Worm (Caenorhabditis elegans): ENCODE measurements around the gene C31B8.9.

C31B8.9 gene

DNA sequence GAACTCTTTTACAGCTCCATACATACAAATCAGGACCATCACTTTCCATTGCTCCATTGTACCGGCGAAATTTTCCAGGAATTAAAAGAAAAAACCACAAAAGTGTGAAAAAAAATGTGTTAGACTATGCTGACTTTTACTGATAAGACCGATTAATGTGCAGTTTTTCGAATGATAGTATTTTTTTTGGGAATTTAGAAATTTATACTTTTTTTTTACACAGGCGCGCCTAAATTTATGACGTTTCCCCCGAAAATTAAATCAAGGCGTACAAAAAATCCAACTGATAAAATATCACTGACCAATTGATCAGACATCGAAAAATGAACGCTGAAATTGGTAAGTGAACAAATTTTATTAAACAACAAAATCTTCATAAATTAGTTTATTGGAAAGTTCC is 37.4 kb downstream of the C31B8.9 start, which contains the start of gene folt-2:
Gene folt-2, minus strand, starts transcription at position 179 of the 400 bp plus-strand sequence.
- no peak for TF ChIP-seq ceh-82 (tag; optimal IDR thresholded peaks at IDR 0.05)
- peak; percentile 60 for TF ChIP-seq fos-1 (tag; optimal IDR thresholded peaks at IDR 0.05)

DNA sequence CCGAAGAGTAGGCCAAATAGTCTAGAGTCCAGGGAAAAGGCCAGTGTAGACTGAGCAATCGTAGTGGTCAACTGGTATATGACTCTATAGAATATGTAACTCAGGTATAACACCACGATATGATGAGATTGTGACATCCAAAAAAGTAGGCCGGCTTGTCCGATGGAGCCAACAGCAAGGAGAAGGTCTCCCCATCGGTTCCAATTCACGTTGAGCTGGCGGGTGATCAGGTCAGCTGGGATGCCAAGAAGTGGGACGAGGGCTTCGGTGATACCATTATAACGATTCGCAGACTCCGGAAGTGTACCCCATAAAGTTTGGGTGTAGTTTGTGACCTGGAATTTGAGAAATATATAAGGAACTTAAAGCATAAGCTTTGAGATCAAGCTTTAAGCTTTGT is 39.9 kb downstream of the C31B8.9 start:
- no peak for TF ChIP-seq lin-39 (tag; optimal IDR thresholded peaks at IDR 0.05)
- no peak for TF ChIP-seq lsy-2 (tag; optimal IDR thresholded peaks at IDR 0.05)
- no peak for TF ChIP-seq dmd-4 (tag; optimal IDR thresholded peaks at IDR 0.05)

DNA sequence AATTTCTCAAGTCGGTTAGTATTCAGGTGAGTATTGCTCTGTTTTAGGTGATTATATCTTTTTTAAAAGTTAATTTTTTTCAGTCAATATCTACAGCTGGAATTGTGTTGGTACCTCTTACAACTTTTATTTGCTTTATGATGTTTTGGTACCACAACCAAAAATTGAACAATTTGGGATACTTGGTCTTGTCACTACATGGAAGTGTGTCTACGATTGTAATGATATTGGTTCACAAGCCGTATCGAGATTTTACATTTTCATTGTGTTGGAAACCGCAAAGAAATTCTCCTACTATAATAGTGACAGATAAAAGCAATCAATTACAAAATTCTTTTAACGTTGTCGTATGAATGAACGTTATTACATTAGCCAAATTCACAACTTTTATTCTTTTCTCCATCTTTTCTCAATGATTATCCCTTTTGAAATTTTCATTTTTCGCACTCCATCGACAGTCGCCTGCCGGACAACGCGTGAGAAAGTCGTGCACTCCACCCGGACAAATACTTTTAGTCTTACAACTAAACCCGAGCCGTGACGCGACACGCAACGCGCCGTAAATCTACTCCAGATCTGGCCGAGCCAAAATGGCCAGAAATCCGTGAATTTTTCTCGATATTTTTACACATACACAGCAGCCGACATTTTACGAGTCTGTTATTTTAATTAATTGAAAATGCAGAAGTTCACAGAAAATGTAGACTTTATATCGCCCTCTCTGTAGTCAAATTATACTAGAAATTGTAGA is 40.9 kb downstream of the C31B8.9 start:
- TF ChIP-seq ZK546.5 (tag; optimal IDR thresholded peaks at IDR 0.05): no peak
- no peak for TF ChIP-seq F13H6.1 (tag; optimal IDR thresholded peaks at IDR 0.05)
- no peak for TF ChIP-seq skn-1 (tag; optimal IDR thresholded peaks at IDR 0.05)
- no peak for TF ChIP-seq ztf-1 (GFP tag; conservative IDR thresholded peaks at IDR 0.05)
- no peak for TF ChIP-seq ceh-16 (tag; optimal IDR thresholded peaks at IDR 0.05)
- TF ChIP-seq lin-39 (tag; optimal IDR thresholded peaks at IDR 0.05): no peak
- no peak for TF ChIP-seq alr-1 (tag; optimal IDR thresholded peaks at IDR 0.05)

DNA sequence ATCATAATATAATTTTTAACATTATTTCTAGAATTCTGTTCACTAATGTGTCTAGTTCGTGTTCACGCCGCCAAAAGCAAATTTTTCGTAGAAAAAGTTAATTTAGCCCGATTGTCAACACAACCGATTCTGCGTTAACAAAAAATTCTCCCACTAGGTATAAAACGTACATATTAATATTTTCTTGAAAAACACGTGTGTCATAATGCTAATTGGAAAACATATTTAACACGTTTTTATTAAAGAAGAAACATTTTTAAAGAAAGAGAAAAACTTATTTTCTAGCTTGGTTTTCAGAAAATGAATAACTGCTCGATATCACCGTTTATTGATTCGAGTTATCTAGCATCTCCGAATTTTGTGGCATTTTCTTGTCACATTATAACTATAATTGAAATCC is 42.7 kb downstream of the C31B8.9 start, which contains the start of gene srh-243:
Gene srh-243, plus strand, starts transcription at position 301 of the 400 bp plus-strand sequence.
- TF ChIP-seq sem-4 (tag; optimal IDR thresholded peaks at IDR 0.05): no peak
- TF ChIP-seq ztf-1 (GFP tag; conservative IDR thresholded peaks at IDR 0.05): no peak
- TF ChIP-seq F13H6.1 (tag; optimal IDR thresholded peaks at IDR 0.05): no peak

DNA sequence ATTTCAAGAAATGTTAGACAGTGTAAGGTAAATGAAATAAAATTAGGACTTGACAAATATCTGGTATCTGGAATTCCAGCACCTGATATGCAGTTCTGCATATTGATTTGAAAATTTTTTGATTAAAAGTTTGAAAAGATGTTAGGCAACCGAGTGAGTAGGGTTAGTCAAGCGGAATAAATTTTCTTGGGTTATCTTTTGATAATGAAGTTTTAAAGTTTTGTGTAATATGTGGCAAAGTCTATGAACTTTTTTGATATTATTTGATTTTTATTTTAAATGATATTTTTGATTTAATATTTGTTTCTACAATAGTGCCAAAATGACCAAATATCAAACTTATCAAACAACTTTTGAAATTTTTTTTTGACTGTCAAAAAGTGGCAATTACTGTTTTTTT is 43.3 kb downstream of the C31B8.9 start, which contains the start of gene srh-241:
Gene srh-241, minus strand, starts transcription at position 101 of the 400 bp plus-strand sequence.
- no peak for TF ChIP-seq lsy-2 (tag; optimal IDR thresholded peaks at IDR 0.05)
- no peak for TF ChIP-seq lin-11 (tag; optimal IDR thresholded peaks at IDR 0.05)
- no peak for TF ChIP-seq ceh-16 (tag; optimal IDR thresholded peaks at IDR 0.05)
- TF ChIP-seq ama-1 (optimal IDR thresholded peaks at IDR 0.05): no peak
- TF ChIP-seq mdl-1 (tag; optimal IDR thresholded peaks at IDR 0.05): no peak
- no peak for TF ChIP-seq crh-2 (tag; optimal IDR thresholded peaks at IDR 0.05)
- TF ChIP-seq elt-3 (tag; optimal IDR thresholded peaks at IDR 0.05): no peak
- no peak for TF ChIP-seq Y55F3AM.14 (GFP tag; optimal IDR thresholded peaks at IDR 0.05)
- no peak for TF ChIP-seq peb-1 (tag; optimal IDR thresholded peaks at IDR 0.05)
- no peak for TF ChIP-seq R02D3.7 (tag; optimal IDR thresholded peaks at IDR 0.05)
- TF ChIP-seq mbf-1 (tag; optimal IDR thresholded peaks at IDR 0.05): no peak
- no peak for TF ChIP-seq nhr-77 (tag; optimal IDR thresholded peaks at IDR 0.05)
- TF ChIP-seq unc-62 (GFP tag; optimal IDR thresholded peaks at IDR 0.05): no peak
- TF ChIP-seq C34F6.9 (tag; optimal IDR thresholded peaks at IDR 0.05): no peak
- no peak for TF ChIP-seq ceh-82 (tag; optimal IDR thresholded peaks at IDR 0.05)
- no peak for TF ChIP-seq fos-1 (tag; optimal IDR thresholded peaks at IDR 0.05)
- TF ChIP-seq alr-1 (tag; optimal IDR thresholded peaks at IDR 0.05): no peak
- TF ChIP-seq sma-3 (GFP tag; optimal IDR thresholded peaks at IDR 0.05): no peak

DNA sequence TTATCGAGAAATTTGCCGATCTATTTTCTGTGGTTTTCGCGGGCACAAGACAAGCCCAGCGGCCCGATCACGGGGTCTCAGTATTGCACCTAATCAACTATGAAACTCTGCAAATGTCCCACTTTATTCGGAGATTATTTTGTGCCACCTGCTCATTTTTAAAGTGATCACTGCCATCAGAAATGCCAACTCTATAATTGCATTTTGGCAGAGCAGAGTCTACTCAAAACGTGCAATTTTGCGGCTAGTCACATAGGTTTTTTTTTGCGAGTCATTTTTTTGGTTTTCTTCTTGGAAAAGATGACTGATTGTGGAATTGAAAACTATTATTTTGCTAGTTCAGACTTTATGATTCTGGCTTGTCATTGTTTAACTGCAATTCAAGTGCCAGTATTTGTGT is 47.9 kb downstream of the C31B8.9 start, which contains the start of gene srh-240:
Gene srh-240, plus strand, starts transcription at position 301 of the 400 bp plus-strand sequence.
- no peak for TF ChIP-seq ceh-16 (tag; optimal IDR thresholded peaks at IDR 0.05)
- TF ChIP-seq lin-11 (tag; optimal IDR thresholded peaks at IDR 0.05): no peak
- TF ChIP-seq peb-1 (tag; optimal IDR thresholded peaks at IDR 0.05): no peak
- no peak for TF ChIP-seq aly-2 (tag; optimal IDR thresholded peaks at IDR 0.05)
- TF ChIP-seq nhr-11 (tag; optimal IDR thresholded peaks at IDR 0.05): no peak
- no peak for TF ChIP-seq sma-9 (GFP tag; optimal IDR thresholded peaks at IDR 0.05)
- TF ChIP-seq sma-9 (tag; optimal IDR thresholded peaks at IDR 0.05): no peak
- no peak for TF ChIP-seq unc-55 (GFP tag; optimal IDR thresholded peaks at IDR 0.05)
- no peak for TF ChIP-seq R02D3.7 (tag; optimal IDR thresholded peaks at IDR 0.05)
- no peak for TF ChIP-seq mbf-1 (tag; optimal IDR thresholded peaks at IDR 0.05)
- no peak for TF ChIP-seq zag-1 (tag; optimal IDR thresholded peaks at IDR 0.05)
- no peak for TF ChIP-seq Y55F3AM.14 (GFP tag; optimal IDR thresholded peaks at IDR 0.05)
- TF ChIP-seq lin-13 (GFP tag; optimal IDR thresholded peaks at IDR 0.05): no peak
- no peak for TF ChIP-seq mdl-1 (tag; optimal IDR thresholded peaks at IDR 0.05)
- no peak for TF ChIP-seq ztf-1 (GFP tag; conservative IDR thresholded peaks at IDR 0.05)
- TF ChIP-seq gmeb-1 (tag; optimal IDR thresholded peaks at IDR 0.05): no peak
- no peak for TF ChIP-seq F13H6.1 (tag; optimal IDR thresholded peaks at IDR 0.05)
- no peak for TF ChIP-seq nhr-77 (tag; optimal IDR thresholded peaks at IDR 0.05)
- TF ChIP-seq ceh-82 (tag; optimal IDR thresholded peaks at IDR 0.05): no peak
